Fruit fly (Drosophila melanogaster) whole organism, embryonic: ENCODE results near the gene CG15394.

Source experiments
- CG11504 ChIP-seq: fragments of 200-800 bp; sonication (Bioruptor generic); optimal IDR thresholded peaks from 3 replicates; lab custom pipeline; 2019; ENCODE audit warnings: missing biosample characterization, mild to moderate bottlenecking, missing genetic modification characterization, moderate library complexity
- CG13894 ChIP-seq: fragments of 200-800 bp; sonication (Bioruptor generic); optimal IDR thresholded peaks from 3 replicates; lab custom pipeline; 2018; ENCODE audit warnings: missing biosample characterization, mild to moderate bottlenecking, missing genetic modification characterization, moderate library complexity
- CG2712 ChIP-seq: fragments of 200-800 bp; optimal IDR thresholded peaks from 3 replicates; lab custom pipeline; 2019; ENCODE audit warnings: missing biosample characterization, mild to moderate bottlenecking, missing genetic modification characterization, moderate library complexity
- CG3726 ChIP-seq: fragments of 200-800 bp; sonication (Bioruptor generic); IDR thresholded peaks from 3 replicates; pipeline ENCODE4, ENCODE4 v1.3.6; 2022; ENCODE audit warnings: missing biosample characterization, missing genetic modification characterization
- CG4424 ChIP-seq: fragments of 200-800 bp; sonication (Bioruptor generic); optimal IDR thresholded peaks from 3 replicates; lab custom pipeline; 2016; ENCODE audit warnings: missing biosample characterization, missing genetic modification characterization
- CTCF ChIP-seq: fragments of 200-800 bp; sonication (Bioruptor generic); optimal IDR thresholded peaks from 2 replicates; lab custom pipeline; 2017; ENCODE audit warnings: missing biosample characterization, mild to moderate bottlenecking, missing genetic modification characterization, moderate library complexity
- br ChIP-seq: fragments of >200 bp; optimal IDR thresholded peaks from 2 replicates; lab custom pipeline; 2017
- otp ChIP-seq: fragments of 200-800 bp; sonication (Bioruptor generic); IDR thresholded peaks from 3 replicates; pipeline ENCODE4, ENCODE4 v1.3.6; 2022; ENCODE audit warnings: missing biosample characterization, missing genetic modification characterization
- pan ChIP-seq, 4 experiments: fragments of >200 bp in 3 of 4; fragments of 200-800 bp in 1 of 4; sonication (Bioruptor generic) in 1 of 4; optimal IDR thresholded peaks in 3 of 4; IDR thresholded peaks in 1 of 4; 2 replicates each; pipeline versions ENCODE4 v1.3.6 to Lab custom; 2017 to 2022; ENCODE audit warnings: missing biosample characterization in 2 of 4, missing genetic modification characterization in 2 of 4, mixed read lengths in 1 of 4
- sna ChIP-seq: fragments of 200-800 bp; sonication (Bioruptor generic); IDR thresholded peaks from 2 replicates; pipeline ENCODE4 v1.3.6; 2022; ENCODE audit warnings: missing biosample characterization, missing genetic modification characterization; ENCODE audit not compliant: partially characterized antibody

DNA sequence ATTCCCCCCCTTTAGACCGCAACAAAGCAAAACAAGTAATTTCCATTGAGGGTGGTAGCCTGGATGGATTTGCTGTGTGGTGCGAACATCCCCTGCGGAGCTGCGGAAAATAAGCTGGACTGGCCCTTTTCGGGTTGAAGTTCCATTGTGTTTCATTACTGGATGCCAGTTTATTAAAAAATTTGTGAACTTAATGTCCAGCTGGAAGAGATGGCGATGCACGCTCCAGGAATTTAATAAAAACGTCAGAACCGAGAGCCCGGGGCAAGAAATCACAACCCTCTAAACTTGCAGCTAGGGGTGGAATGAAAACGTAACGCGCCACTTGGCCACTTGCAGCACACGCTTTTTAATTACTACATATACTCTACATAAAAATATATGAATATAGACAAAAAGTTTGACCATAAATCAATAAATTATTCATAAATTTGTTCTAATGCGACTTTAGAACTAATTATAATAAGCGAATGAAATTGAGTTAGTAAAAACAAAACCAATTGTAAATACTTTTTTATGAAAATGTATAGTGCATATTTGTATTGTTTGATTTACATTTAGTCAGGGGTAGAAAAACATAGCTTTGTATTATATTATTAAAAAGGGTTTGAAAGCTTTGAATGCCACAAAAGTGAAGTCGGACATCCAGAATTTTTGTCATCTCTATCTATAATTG, 44.8 kb downstream of the CG15394 start:
- TF ChIP-seq pan (optimal IDR thresholded peaks at IDR 0.05; lab: Kevin White, UChicago) = no peak
- no peak for TF ChIP-seq pan (GFP tag; optimal IDR thresholded peaks at IDR 0.05 in 1 of 2, IDR thresholded peaks at IDR 0.05 in 1 of 2)
- TF ChIP-seq CG3726 (GFP tag; lab: Robert Waterston, UW) = no peak
- TF ChIP-seq CG4424 (GFP tag; lab: Kevin White, UChicago) = no peak
- no peak for TF ChIP-seq br (lab: Kevin White, UChicago)
- TF ChIP-seq sna (GFP tag; lab: Robert Waterston, UW) = no peak
- TF ChIP-seq CG11504 = peak; percentile 58
- TF ChIP-seq CG13894 (tag; lab: Kevin White, UChicago) = no peak
- TF ChIP-seq CTCF (GFP tag; lab: Kevin White, UChicago) = no peak
- no peak for TF ChIP-seq otp (GFP tag; lab: Robert Waterston, UW)
- no peak for TF ChIP-seq CG2712
